Fruit fly (Drosophila melanogaster): ENCODE data around the gene Mcm3.

The Mcm3 gene

DNA sequence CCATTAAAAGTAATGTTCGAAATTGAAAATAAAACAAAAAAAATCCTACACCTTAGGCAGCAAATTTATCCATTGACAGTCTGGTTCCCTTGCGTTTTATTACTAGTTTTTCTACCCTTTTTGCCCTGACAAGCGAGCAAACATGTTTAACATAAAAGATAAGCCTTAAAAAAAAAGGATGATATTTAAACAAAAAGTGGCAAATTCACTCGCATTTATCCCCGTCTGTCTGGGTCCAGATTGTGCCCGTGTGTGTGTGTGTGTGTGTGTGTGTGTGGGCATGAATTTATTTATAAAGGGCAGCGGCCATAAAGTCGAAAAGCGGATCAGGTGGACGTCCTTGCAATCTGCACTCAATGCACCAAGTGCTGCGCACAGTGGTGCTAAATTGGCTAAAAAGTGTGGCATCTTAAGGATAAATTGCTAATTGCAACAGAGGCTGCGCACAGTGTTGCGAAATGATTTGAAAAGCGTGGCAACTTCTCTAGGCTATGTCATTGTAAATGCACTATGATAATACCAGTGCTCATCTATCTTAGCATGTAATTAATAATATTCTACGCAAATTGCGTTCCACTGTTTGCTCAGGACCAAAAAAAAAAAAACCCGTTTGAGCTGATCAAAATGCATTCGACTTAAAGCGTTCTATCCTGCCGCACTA lies 22.9 kb upstream of the Mcm3 start:
- TF ChIP-seq CG7045 (GFP tag; optimal IDR thresholded peaks at IDR 0.05), result no peak
- no peak for TF ChIP-seq Hr96 (GFP tag; optimal IDR thresholded peaks at IDR 0.05)
- TF ChIP-seq Clk (GFP tag; optimal IDR thresholded peaks at IDR 0.05), result no peak
- TF ChIP-seq pad (GFP tag; optimal IDR thresholded peaks at IDR 0.05), result no peak
- no peak for TF ChIP-seq cic (GFP tag; optimal IDR thresholded peaks at IDR 0.05)
- no peak for TF ChIP-seq ovo (GFP tag; optimal IDR thresholded peaks at IDR 0.05)
- TF ChIP-seq Mnt (GFP tag; optimal IDR thresholded peaks at IDR 0.05), result no peak

DNA sequence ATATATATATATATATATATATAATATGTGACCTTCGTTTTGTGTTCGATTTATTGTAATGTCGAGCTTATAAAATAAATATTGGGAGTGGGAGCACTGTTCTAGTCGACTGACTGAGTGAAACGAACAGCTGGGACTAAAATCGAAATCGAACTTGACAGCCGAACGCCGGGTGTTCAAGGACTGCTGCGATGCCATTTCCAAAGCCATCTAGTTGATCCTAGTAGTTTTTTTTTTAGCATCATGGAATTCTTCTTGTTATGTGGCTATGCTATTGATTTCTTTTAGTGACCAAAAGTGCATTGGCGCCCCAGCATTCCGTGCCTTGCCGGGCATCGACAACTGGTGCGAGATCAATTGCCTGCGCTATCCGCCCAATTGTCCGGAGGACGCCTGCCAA lies 18.1 kb upstream of the Mcm3 start, which contains the start of gene CG3323:
TSS of gene CG3323 (minus strand) at position 101 of the 400 bp plus-strand sequence.
- TF ChIP-seq tj (GFP tag; optimal IDR thresholded peaks at IDR 0.05) (no peak), Mnt (GFP tag; optimal IDR thresholded peaks at IDR 0.05) (no peak), toe (GFP tag; optimal IDR thresholded peaks at IDR 0.05) (no peak), pad (GFP tag; optimal IDR thresholded peaks at IDR 0.05) (no peak), ovo (GFP tag; optimal IDR thresholded peaks at IDR 0.05) (no peak), kay (GFP tag; ENCODE audit: borderline replicate concordance) (no peak), CG33017 (tag; optimal IDR thresholded peaks at IDR 0.05) (no peak), cnc (optimal IDR thresholded peaks at IDR 0.05) (no peak), CG5204 (GFP tag; optimal IDR thresholded peaks at IDR 0.05) (no peak), CG1620 (GFP tag; optimal IDR thresholded peaks at IDR 0.05) (no peak)

DNA sequence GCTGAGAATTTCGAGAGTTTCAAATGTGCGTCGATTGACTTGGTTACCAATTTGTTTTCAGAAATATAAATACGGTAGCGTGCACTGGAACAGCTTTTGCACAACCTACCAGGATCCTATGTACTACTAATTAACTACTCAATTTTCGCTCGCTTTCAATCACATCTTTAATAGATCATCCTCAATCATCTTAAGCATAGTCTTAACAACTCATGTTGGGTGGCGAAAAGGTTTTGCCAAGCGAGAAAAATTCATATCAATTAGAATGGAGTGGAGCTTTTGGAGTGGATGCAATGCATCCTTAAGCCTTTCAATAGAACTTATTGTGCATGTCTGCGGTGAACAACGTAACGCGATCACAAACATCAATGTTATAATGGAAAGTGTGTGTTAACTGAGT lies 16.3 kb upstream of the Mcm3 start, which contains the start of gene CG17764:
TSS of gene CG17764 (minus strand) at position 101 of the 400 bp plus-strand sequence.
- TF ChIP-seq Mnt (GFP tag; optimal IDR thresholded peaks at IDR 0.05) (no peak), cnc (optimal IDR thresholded peaks at IDR 0.05) (no peak), bab1 (GFP tag; optimal IDR thresholded peaks at IDR 0.05) (no peak), CG5204 (GFP tag; optimal IDR thresholded peaks at IDR 0.05) (no peak), CG11617 (GFP tag; optimal IDR thresholded peaks at IDR 0.05) (no peak), CG12768 (GFP tag; optimal IDR thresholded peaks at IDR 0.05) (no peak)

DNA sequence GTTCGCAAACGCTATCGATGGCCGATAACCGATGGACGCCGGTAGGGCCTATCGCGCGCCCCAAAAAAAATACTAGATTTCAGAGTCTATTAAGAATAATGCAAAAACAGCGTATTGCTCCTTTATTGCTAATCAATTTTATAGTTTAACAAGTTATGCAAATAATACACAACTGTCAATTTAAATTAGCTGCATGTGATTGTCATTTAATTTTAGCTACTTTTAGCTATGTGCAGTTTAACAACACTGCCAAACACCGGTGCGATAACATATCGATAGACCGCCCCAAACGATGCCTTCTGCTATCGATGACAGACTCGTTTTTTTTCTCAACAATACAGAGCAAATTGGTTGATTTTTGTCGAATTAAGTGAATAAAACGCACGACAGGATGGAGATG lies 14.7 kb upstream of the Mcm3 start, which contains the start of the genes Cdk7 and snf:
TSS of gene Cdk7 (minus strand) at position 21 of the 400 bp plus-strand sequence.
TSS of gene snf (plus strand) at position 280 of the 400 bp plus-strand sequence.
- TF ChIP-seq ovo (GFP tag; optimal IDR thresholded peaks at IDR 0.05), result peak; percentile 46
- TF ChIP-seq Hr96 (GFP tag; optimal IDR thresholded peaks at IDR 0.05), result peak; percentile 36
- TF ChIP-seq CG1620 (GFP tag; optimal IDR thresholded peaks at IDR 0.05), result peak; percentile 37
- no peak for TF ChIP-seq CG12768 (GFP tag; optimal IDR thresholded peaks at IDR 0.05)
- peak; percentile 19 for TF ChIP-seq CG14711 (tag; optimal IDR thresholded peaks at IDR 0.05)
- peak; percentile 45 for TF ChIP-seq pad (GFP tag; optimal IDR thresholded peaks at IDR 0.05)
- no peak for TF ChIP-seq CG7045 (GFP tag; optimal IDR thresholded peaks at IDR 0.05)
- TF ChIP-seq CG11617 (GFP tag; optimal IDR thresholded peaks at IDR 0.05), result peak; percentile 0
- peak; percentile 23 for TF ChIP-seq tj (GFP tag; optimal IDR thresholded peaks at IDR 0.05)
- peak; percentile 36 for TF ChIP-seq Mnt (GFP tag; optimal IDR thresholded peaks at IDR 0.05)
- peak; percentile 40 for TF ChIP-seq toe (GFP tag; optimal IDR thresholded peaks at IDR 0.05)
- TF ChIP-seq bab1 (GFP tag; optimal IDR thresholded peaks at IDR 0.05), result peak; percentile 35
- no peak for TF ChIP-seq CG5204 (GFP tag; optimal IDR thresholded peaks at IDR 0.05)
- peak; percentile 32 for TF ChIP-seq CG7101 (tag; optimal IDR thresholded peaks at IDR 0.05)
- TF ChIP-seq Crg-1 (GFP tag; optimal IDR thresholded peaks at IDR 0.05), result peak; percentile 64

DNA sequence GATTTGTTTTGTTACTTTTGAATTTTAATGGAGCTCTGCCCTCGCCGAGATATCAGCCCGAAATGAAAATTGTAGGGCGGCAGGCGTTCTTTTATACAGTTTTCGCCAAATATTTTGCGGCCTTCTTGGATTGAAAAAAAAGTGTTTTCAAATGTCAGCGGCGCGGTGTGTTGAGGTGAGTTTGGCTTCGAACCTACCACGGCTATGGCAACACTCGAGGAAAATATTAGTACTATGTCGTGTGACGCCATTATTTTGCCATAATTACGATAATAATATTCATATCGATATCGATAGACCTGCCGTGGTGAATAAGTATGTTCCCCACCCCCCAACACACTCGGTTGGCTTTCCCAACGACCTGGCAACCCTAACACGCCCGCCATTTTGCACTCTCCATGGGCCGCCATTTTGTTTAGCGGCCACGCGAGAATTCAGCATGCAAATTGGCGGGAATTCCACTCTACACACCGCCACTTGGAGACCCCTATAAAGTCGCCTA lies 11.8 kb upstream of the Mcm3 start, which contains the start of the genes TrxT and dhd:
TSS of gene TrxT (minus strand) at position 51 of the 502 bp plus-strand sequence.
TSS of gene dhd (plus strand) at position 334 of the 502 bp plus-strand sequence.
- TF ChIP-seq CG14711 (tag; optimal IDR thresholded peaks at IDR 0.05), result peak; percentile 85
- TF ChIP-seq CG11617 (GFP tag; optimal IDR thresholded peaks at IDR 0.05), result no peak
- TF ChIP-seq kay (GFP tag; ENCODE audit: borderline replicate concordance), result no peak
- TF ChIP-seq Clk (GFP tag; optimal IDR thresholded peaks at IDR 0.05), result no peak
- no peak for TF ChIP-seq cic (GFP tag; optimal IDR thresholded peaks at IDR 0.05)
- TF ChIP-seq CG7101 (tag; optimal IDR thresholded peaks at IDR 0.05), result peak; percentile 43
- TF ChIP-seq CG33017 (tag; optimal IDR thresholded peaks at IDR 0.05), result no peak
- TF ChIP-seq Hr96 (GFP tag; optimal IDR thresholded peaks at IDR 0.05), result no peak
- no peak for TF ChIP-seq toe (GFP tag; optimal IDR thresholded peaks at IDR 0.05)
- TF ChIP-seq CG1620 (GFP tag; optimal IDR thresholded peaks at IDR 0.05), result peak; percentile 2
- TF ChIP-seq CG7045 (GFP tag; optimal IDR thresholded peaks at IDR 0.05), result no peak
- TF ChIP-seq tj (GFP tag; optimal IDR thresholded peaks at IDR 0.05), result no peak
- TF ChIP-seq Crg-1 (GFP tag; optimal IDR thresholded peaks at IDR 0.05), result no peak
- peak; percentile 38 for TF ChIP-seq ovo (GFP tag; optimal IDR thresholded peaks at IDR 0.05)
- no peak for TF ChIP-seq CG12768 (GFP tag; optimal IDR thresholded peaks at IDR 0.05)
- peak; percentile 9 for TF ChIP-seq bab1 (GFP tag; optimal IDR thresholded peaks at IDR 0.05)
- no peak for TF ChIP-seq CG5204 (GFP tag; optimal IDR thresholded peaks at IDR 0.05)
- TF ChIP-seq Mnt (GFP tag; optimal IDR thresholded peaks at IDR 0.05), result peak; percentile 44
- TF ChIP-seq pad (GFP tag; optimal IDR thresholded peaks at IDR 0.05), result peak; percentile 81
- TF ChIP-seq cnc (optimal IDR thresholded peaks at IDR 0.05), result no peak

DNA sequence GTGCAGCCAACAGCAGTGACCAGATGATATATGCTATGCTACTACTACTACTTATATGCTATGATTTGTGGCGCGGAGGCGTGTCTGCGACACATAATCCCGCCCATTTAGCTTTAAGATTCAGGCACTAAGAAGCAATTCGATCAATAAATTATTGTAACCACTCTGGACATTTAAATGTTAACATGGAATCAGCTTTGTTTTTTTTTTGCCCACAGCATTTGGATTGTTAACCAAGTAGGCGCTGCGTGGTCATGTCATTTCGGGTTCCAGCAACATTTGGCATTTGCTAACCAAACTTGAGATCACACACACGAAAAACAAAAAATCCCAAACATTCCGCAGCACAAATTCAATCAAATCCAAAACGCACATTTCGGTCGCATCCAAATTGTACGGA lies 10.7 kb upstream of the Mcm3 start, which contains the start of gene CG4198:
TSS of gene CG4198 (plus strand) at position 301 of the 400 bp plus-strand sequence.
- no peak for TF ChIP-seq tj (GFP tag; optimal IDR thresholded peaks at IDR 0.05)
- TF ChIP-seq CG1620 (GFP tag; optimal IDR thresholded peaks at IDR 0.05), result no peak
- TF ChIP-seq ovo (GFP tag; optimal IDR thresholded peaks at IDR 0.05), result no peak
- no peak for TF ChIP-seq CG33017 (tag; optimal IDR thresholded peaks at IDR 0.05)
- TF ChIP-seq cnc (optimal IDR thresholded peaks at IDR 0.05), result no peak
- no peak for TF ChIP-seq Mnt (GFP tag; optimal IDR thresholded peaks at IDR 0.05)
- TF ChIP-seq CG14711 (tag; optimal IDR thresholded peaks at IDR 0.05), result no peak
- no peak for TF ChIP-seq Crg-1 (GFP tag; optimal IDR thresholded peaks at IDR 0.05)
- no peak for TF ChIP-seq Hr96 (GFP tag; optimal IDR thresholded peaks at IDR 0.05)
- no peak for TF ChIP-seq CG12768 (GFP tag; optimal IDR thresholded peaks at IDR 0.05)
- TF ChIP-seq bab1 (GFP tag; optimal IDR thresholded peaks at IDR 0.05), result no peak
- TF ChIP-seq CG7045 (GFP tag; optimal IDR thresholded peaks at IDR 0.05), result no peak
- no peak for TF ChIP-seq CG7101 (tag; optimal IDR thresholded peaks at IDR 0.05)
- no peak for TF ChIP-seq pad (GFP tag; optimal IDR thresholded peaks at IDR 0.05)
- no peak for TF ChIP-seq kay (GFP tag; ENCODE audit: borderline replicate concordance)
- no peak for TF ChIP-seq Clk (GFP tag; optimal IDR thresholded peaks at IDR 0.05)
- no peak for TF ChIP-seq cic (GFP tag; optimal IDR thresholded peaks at IDR 0.05)
- TF ChIP-seq CG11617 (GFP tag; optimal IDR thresholded peaks at IDR 0.05), result no peak
- TF ChIP-seq CG5204 (GFP tag; optimal IDR thresholded peaks at IDR 0.05), result no peak
